Worm (Caenorhabditis elegans) whole organism, young adult: Measurements from ENCODE around the gene Y37D8A.4.

Source experiments
- D2030.7 ChIP-seq: fragments of 200-800 bp; sonication (Bioruptor generic); IDR thresholded peaks from 2 replicates; pipeline ENCODE4 v1.3.6; 2022; ENCODE audit warnings: missing genetic modification reagents, missing genetic modification characterization, missing compliant biosample characterization
- F10E7.11 ChIP-seq: sonication (generic microtip); optimal IDR thresholded peaks from 2 replicates; lab custom pipeline; 2017; ENCODE audit warnings: mild to moderate bottlenecking, missing genetic modification characterization, moderate library complexity, missing compliant biosample characterization
- F37B4.10 ChIP-seq: fragments of 200-800 bp; sonication (Bioruptor generic); IDR thresholded peaks from 2 replicates; pipeline ENCODE4 v1.3.6; 2022; ENCODE audit warnings: missing genetic modification characterization, missing compliant biosample characterization
- F49E8.2 ChIP-seq: sonication (generic microtip); optimal IDR thresholded peaks from 3 replicates; lab custom pipeline; 2017; ENCODE audit warnings: missing genetic modification characterization, mild to moderate bottlenecking, missing compliant biosample characterization, antibody characterized with exemption, moderate library complexity; ENCODE audit not compliant: insufficient read depth
- F55B11.4 ChIP-seq: sonication (generic microtip); optimal IDR thresholded peaks from 2 replicates; lab custom pipeline; 2016; ENCODE audit warnings: missing compliant biosample characterization, missing genetic modification characterization, borderline replicate concordance; ENCODE audit not compliant: insufficient read depth
- F57A8.1 ChIP-seq: fragments of 200-800 bp; sonication (Bioruptor generic); optimal IDR thresholded peaks from 2 replicates; lab custom pipeline; 2018; ENCODE audit warnings: mild to moderate bottlenecking, missing genetic modification characterization, moderate library complexity, missing compliant biosample characterization
- Y53G8AR.9 ChIP-seq: fragments of 200-800 bp; sonication (Bioruptor generic); conservative IDR thresholded peaks from 2 replicates; pipeline ENCODE4 v1.3.6; 2022; ENCODE audit warnings: missing genetic modification reagents, missing genetic modification characterization, missing compliant biosample characterization
- Y56A3A.18 ChIP-seq: fragments of 200-800 bp; sonication (Bioruptor generic); IDR thresholded peaks from 2 replicates; pipeline ENCODE4 v1.3.6; 2022; ENCODE audit warnings: missing genetic modification reagents, missing genetic modification characterization, missing compliant biosample characterization
- Y67H2A.10 ChIP-seq: fragments of 200-800 bp; sonication (Bioruptor generic); conservative IDR thresholded peaks from 2 replicates; pipeline ENCODE4 v1.3.6; 2022; ENCODE audit warnings: missing genetic modification reagents, missing genetic modification characterization, missing compliant biosample characterization
- Y79H2A.3 ChIP-seq: fragments of 200-800 bp; sonication (Bioruptor generic); conservative IDR thresholded peaks from 2 replicates; pipeline ENCODE4 v1.3.6; 2022; ENCODE audit warnings: missing genetic modification reagents, missing genetic modification characterization, missing compliant biosample characterization
- Y95B8A.8 ChIP-seq: fragments of 200-800 bp; sonication (Bioruptor generic); IDR thresholded peaks from 2 replicates; pipeline ENCODE4 v1.3.6; 2022; ENCODE audit warnings: missing genetic modification reagents, missing genetic modification characterization, missing compliant biosample characterization
- ZK185.1 ChIP-seq: sonication (generic microtip); optimal IDR thresholded peaks from 2 replicates; lab custom pipeline; 2016; ENCODE audit warnings: mild to moderate bottlenecking, missing genetic modification characterization, missing compliant biosample characterization; ENCODE audit not compliant: poor library complexity, severe bottlenecking
- ama-1 ChIP-seq, 3 experiments: fragments of 150-350 bp in 1 of 3; sonication (generic microtip) in 2 of 3; optimal IDR thresholded peaks; 2 replicates each; lab custom pipeline; 2014 to 2018; ENCODE audit warnings: missing biosample characterization in 2 of 3, missing genetic modification characterization in 2 of 3, missing genetic modification reagents in 2 of 3
- atf-7 ChIP-seq: sonication (generic microtip); optimal IDR thresholded peaks from 2 replicates; lab custom pipeline; 2017; ENCODE audit warnings: mild to moderate bottlenecking, missing genetic modification characterization, missing compliant biosample characterization
- attf-5 ChIP-seq: fragments of 200-800 bp; sonication (Bioruptor generic); optimal IDR thresholded peaks from 2 replicates; lab custom pipeline; 2018; ENCODE audit warnings: mild to moderate bottlenecking, missing genetic modification characterization, missing compliant biosample characterization
- bed-1 ChIP-seq: fragments of 200-800 bp; sonication (Bioruptor generic); IDR thresholded peaks from 2 replicates; pipeline ENCODE4 v1.3.6; 2022; ENCODE audit warnings: missing genetic modification reagents, missing genetic modification characterization, missing compliant biosample characterization
- ceh-79 ChIP-seq: sonication (generic microtip); optimal IDR thresholded peaks from 2 replicates; lab custom pipeline; 2017; ENCODE audit warnings: mild to moderate bottlenecking, missing genetic modification characterization, missing compliant biosample characterization
- ceh-91 ChIP-seq: fragments of 200-800 bp; sonication (Bioruptor generic); IDR thresholded peaks from 2 replicates; pipeline ENCODE4 v1.3.6; 2022; ENCODE audit warnings: missing genetic modification reagents, missing genetic modification characterization, missing compliant biosample characterization
- dox-1 ChIP-seq: fragments of 200-800 bp; sonication (Bioruptor generic); IDR thresholded peaks from 2 replicates; pipeline ENCODE4 v1.3.6; 2022; ENCODE audit warnings: missing genetic modification reagents, missing genetic modification characterization, missing compliant biosample characterization
- efl-1 ChIP-seq: fragments of 150-350 bp; optimal IDR thresholded peaks from 2 replicates; lab custom pipeline; 2014; ENCODE audit warnings: missing biosample characterization, missing genetic modification reagents, missing genetic modification characterization
- egl-18 ChIP-seq: fragments of 200-800 bp; sonication (Bioruptor generic); IDR thresholded peaks from 2 replicates; pipeline ENCODE4 v1.3.6; 2022; ENCODE audit warnings: missing genetic modification reagents, missing genetic modification characterization, missing compliant biosample characterization
- egrh-3 ChIP-seq: fragments of 200-800 bp; sonication (Bioruptor generic); IDR thresholded peaks from 2 replicates; pipeline ENCODE4 v1.3.6; 2022; ENCODE audit warnings: missing genetic modification reagents, missing genetic modification characterization, missing compliant biosample characterization
- fkh-3 ChIP-seq: sonication (generic microtip); optimal IDR thresholded peaks from 2 replicates; lab custom pipeline; 2016; ENCODE audit warnings: mild to moderate bottlenecking, missing genetic modification characterization, missing compliant biosample characterization
- gei-17 ChIP-seq: fragments of 200-800 bp; sonication (Bioruptor generic); optimal IDR thresholded peaks from 2 replicates; lab custom pipeline; 2018; ENCODE audit warnings: mild to moderate bottlenecking, missing genetic modification characterization, missing compliant biosample characterization
- him-1 ChIP-seq: sonication (generic microtip); optimal IDR thresholded peaks from 2 replicates; lab custom pipeline; 2016; ENCODE audit warnings: missing genotype, missing genetic modification reagents, missing genetic modification characterization, missing compliant biosample characterization
- hlh-12 ChIP-seq: sonication (generic microtip); optimal IDR thresholded peaks from 2 replicates; lab custom pipeline; 2016; ENCODE audit warnings: missing genetic modification characterization, missing compliant biosample characterization
- hrde-1 ChIP-seq: sonication (generic microtip); optimal IDR thresholded peaks from 2 replicates; lab custom pipeline; 2016; ENCODE audit warnings: missing genetic modification characterization, mild to moderate bottlenecking, missing compliant biosample characterization, moderate library complexity, missing genotype, missing genetic modification reagents, borderline replicate concordance
- hsf-1 ChIP-seq: fragments of 200-800 bp; sonication (Bioruptor generic); IDR thresholded peaks from 2 replicates; pipeline ENCODE4 v1.3.6; 2022; ENCODE audit warnings: missing genetic modification reagents, missing genetic modification characterization, missing compliant biosample characterization
- lin-40 ChIP-seq: sonication (generic microtip); optimal IDR thresholded peaks from 2 replicates; lab custom pipeline; 2016; ENCODE audit warnings: missing genetic modification characterization, mild to moderate bottlenecking, missing compliant biosample characterization, missing genotype, missing genetic modification reagents
- lin-54 ChIP-seq: fragments of 200-800 bp; sonication (Bioruptor generic); optimal IDR thresholded peaks from 2 replicates; lab custom pipeline; 2018; ENCODE audit warnings: mild to moderate bottlenecking, missing genetic modification characterization, missing compliant biosample characterization
- lsl-1 ChIP-seq: fragments of 200-800 bp; sonication (Bioruptor generic); optimal IDR thresholded peaks from 2 replicates; lab custom pipeline; 2018; ENCODE audit warnings: mild to moderate bottlenecking, missing genetic modification characterization, moderate library complexity, missing compliant biosample characterization
- madf-10 ChIP-seq: sonication (generic microtip); optimal IDR thresholded peaks from 2 replicates; lab custom pipeline; 2016; ENCODE audit warnings: mild to moderate bottlenecking, missing genetic modification characterization, missing compliant biosample characterization
- madf-3 ChIP-seq: fragments of 200-800 bp; sonication (Bioruptor generic); IDR thresholded peaks from 2 replicates; pipeline ENCODE4 v1.3.6; 2022; ENCODE audit warnings: missing genetic modification reagents, missing genetic modification characterization, missing compliant biosample characterization
- mel-28 ChIP-seq: sonication (generic microtip); optimal IDR thresholded peaks from 2 replicates; lab custom pipeline; 2016; ENCODE audit warnings: borderline replicate concordance, mild to moderate bottlenecking, missing genetic modification characterization, missing compliant biosample characterization
- nfyb-1 ChIP-seq: fragments of 200-800 bp; sonication (Bioruptor generic); IDR thresholded peaks from 2 replicates; pipeline ENCODE4 v1.3.6; 2022; ENCODE audit warnings: missing genetic modification reagents, missing genetic modification characterization, missing compliant biosample characterization
- nhr-120 ChIP-seq: fragments of 200-800 bp; sonication (Bioruptor generic); IDR thresholded peaks from 2 replicates; pipeline ENCODE4 v1.3.6; 2022; ENCODE audit warnings: missing genetic modification characterization, missing compliant biosample characterization
- nhr-90 ChIP-seq: sonication (generic microtip); optimal IDR thresholded peaks from 2 replicates; lab custom pipeline; 2016; ENCODE audit warnings: missing genotype, mild to moderate bottlenecking, missing genetic modification characterization, missing compliant biosample characterization
- pbrm-1 ChIP-seq: fragments of 200-800 bp; sonication (Bioruptor generic); IDR thresholded peaks from 2 replicates; pipeline ENCODE4 v1.3.6; 2022; ENCODE audit warnings: missing genetic modification reagents, missing genetic modification characterization, missing compliant biosample characterization
- repo-1 ChIP-seq: sonication (generic microtip); optimal IDR thresholded peaks from 2 replicates; lab custom pipeline; 2017; ENCODE audit warnings: mild to moderate bottlenecking, missing genetic modification characterization, missing compliant biosample characterization
- sdz-38 ChIP-seq: sonication (generic microtip); optimal IDR thresholded peaks from 2 replicates; lab custom pipeline; 2016; ENCODE audit warnings: missing genotype, missing genetic modification characterization, missing compliant biosample characterization
- snpc-4 ChIP-seq, 5 experiments: fragments of 150-350 bp in 1 of 5; sonication (generic microtip) in 4 of 5; optimal IDR thresholded peaks; 2 replicates each; lab custom pipeline; 2014 to 2018; ENCODE audit warnings: missing genetic modification characterization in 5 of 5, missing biosample characterization in 3 of 5, antibody characterized with exemption in 2 of 5, mild to moderate bottlenecking in 2 of 5, missing compliant biosample characterization in 2 of 5, missing genotype in 2 of 5, moderate library complexity in 2 of 5, missing genetic modification reagents in 1 of 5
- somi-1 ChIP-seq: fragments of 200-800 bp; sonication (Bioruptor generic); optimal IDR thresholded peaks from 2 replicates; lab custom pipeline; 2018; ENCODE audit warnings: mild to moderate bottlenecking, missing genetic modification characterization, missing compliant biosample characterization
- tlf-1 ChIP-seq: fragments of 200-800 bp; sonication (Bioruptor generic); optimal IDR thresholded peaks from 2 replicates; lab custom pipeline; 2018; ENCODE audit warnings: mild to moderate bottlenecking, missing genetic modification characterization, missing compliant biosample characterization
- unc-62 ChIP-seq: fragments of 150-350 bp; optimal IDR thresholded peaks from 2 replicates; lab custom pipeline; 2014; ENCODE audit warnings: missing biosample characterization, missing genetic modification reagents, missing genetic modification characterization
- zim-3 ChIP-seq: sonication (generic microtip); optimal IDR thresholded peaks from 2 replicates; lab custom pipeline; 2017; ENCODE audit warnings: mild to moderate bottlenecking, missing genetic modification characterization, moderate library complexity, missing compliant biosample characterization
- ztf-26 ChIP-seq: sonication (generic microtip); optimal IDR thresholded peaks from 2 replicates; lab custom pipeline; 2017; ENCODE audit warnings: missing genetic modification characterization, missing compliant biosample characterization
- ztf-3 ChIP-seq: fragments of 200-800 bp; sonication (Bioruptor generic); optimal IDR thresholded peaks from 2 replicates; lab custom pipeline; 2018; ENCODE audit warnings: mild to moderate bottlenecking, missing genetic modification characterization, missing compliant biosample characterization
- ztf-6 ChIP-seq: fragments of 200-800 bp; sonication (Bioruptor generic); IDR thresholded peaks from 2 replicates; pipeline ENCODE4 v1.3.6; 2022; ENCODE audit warnings: missing genetic modification reagents, missing genetic modification characterization, missing compliant biosample characterization

Y37D8A.4 gene

ce11 chrIII:12838913-12839366 is at the start of gene Y37D8A.4 (continued):
- TF ChIP-seq ama-1 (optimal IDR thresholded peaks at IDR 0.05; lab: Kevin White, UChicago) = no peak
- TF ChIP-seq ama-1 (GFP tag; optimal IDR thresholded peaks at IDR 0.05; lab: Kevin White, UChicago) = no peak
- TF ChIP-seq lin-54 (GFP tag; lab: Kevin White, UChicago) = peak; percentile 23
- TF ChIP-seq F37B4.10 (GFP tag; lab: Robert Waterston, UW) = no peak
- TF ChIP-seq ztf-6 (GFP tag; lab: Robert Waterston, UW) = no peak
- peak; percentile 76 for TF ChIP-seq ztf-26 (tag; lab: Kevin White, UChicago)
- no peak for TF ChIP-seq efl-1
- TF ChIP-seq ceh-91 (GFP tag; lab: Robert Waterston, UW) = no peak
- TF ChIP-seq hlh-12 = no peak
- TF ChIP-seq repo-1 = no peak
- TF ChIP-seq sdz-38 (tag; lab: Kevin White, UChicago) = no peak
- no peak for TF ChIP-seq Y56A3A.18
- TF ChIP-seq nhr-90 (tag; lab: Kevin White, UChicago) = no peak
- no peak for TF ChIP-seq F49E8.2
- no peak for TF ChIP-seq lsl-1 (GFP tag; lab: Kevin White, UChicago)
- TF ChIP-seq mel-28 (tag; lab: Kevin White, UChicago) = no peak
- TF ChIP-seq F10E7.11 (tag; lab: Kevin White, UChicago) = no peak
- TF ChIP-seq atf-7 = no peak
- TF ChIP-seq ztf-3 (GFP tag; lab: Kevin White, UChicago) = no peak
- no peak for TF ChIP-seq hrde-1
- TF ChIP-seq zim-3 (tag; lab: Kevin White, UChicago) = no peak
- TF ChIP-seq Y53G8AR.9 (GFP tag; lab: Robert Waterston, UW) = no peak
- no peak for TF ChIP-seq unc-62 (GFP tag; lab: Kevin White, UChicago)
- TF ChIP-seq somi-1 = peak; percentile 67
- no peak for TF ChIP-seq tlf-1 (GFP tag; lab: Kevin White, UChicago)
- TF ChIP-seq madf-10 (tag; lab: Kevin White, UChicago) = no peak
- no peak for TF ChIP-seq ZK185.1 (tag; lab: Kevin White, UChicago)
- TF ChIP-seq dox-1 (GFP tag; lab: Robert Waterston, UW) = no peak
- TF ChIP-seq egrh-3 (GFP tag; lab: Robert Waterston, UW) = peak; percentile 93
- no peak for TF ChIP-seq him-1
- no peak for TF ChIP-seq D2030.7 (GFP tag; lab: Robert Waterston, UW)
- TF ChIP-seq snpc-4 (GFP tag; optimal IDR thresholded peaks at IDR 0.05; lab: Kevin White, UChicago) = no peak
- no peak for TF ChIP-seq snpc-4 (tag; optimal IDR thresholded peaks at IDR 0.05; lab: Kevin White, UChicago)
- no peak for TF ChIP-seq egl-18 (GFP tag; lab: Robert Waterston, UW)
- no peak for TF ChIP-seq lin-40 (tag; lab: Kevin White, UChicago)
- no peak for TF ChIP-seq pbrm-1 (GFP tag; lab: Robert Waterston, UW)
- no peak for TF ChIP-seq bed-1 (GFP tag; lab: Robert Waterston, UW)
- no peak for TF ChIP-seq fkh-3 (tag; lab: Kevin White, UChicago)
- TF ChIP-seq F55B11.4 = no peak
- peak; percentile 59 for TF ChIP-seq attf-5 (GFP tag; lab: Kevin White, UChicago)
- TF ChIP-seq F57A8.1 (GFP tag; lab: Kevin White, UChicago) = no peak
- no peak for TF ChIP-seq gei-17 (GFP tag; lab: Kevin White, UChicago)
- no peak for TF ChIP-seq Y67H2A.10 (GFP tag; lab: Robert Waterston, UW)
- no peak for TF ChIP-seq nhr-120 (GFP tag; lab: Robert Waterston, UW)
- TF ChIP-seq Y95B8A.8 (GFP tag; lab: Robert Waterston, UW) = no peak
- TF ChIP-seq Y79H2A.3 (GFP tag; lab: Robert Waterston, UW) = no peak
- TF ChIP-seq hsf-1 (GFP tag; lab: Robert Waterston, UW) = no peak
- no peak for TF ChIP-seq ceh-79 (tag; lab: Kevin White, UChicago)
- TF ChIP-seq nfyb-1 = 0 out of 2 replicates have a peak, but pooled peaks have one; percentile 9
- no peak for TF ChIP-seq madf-3 (GFP tag; lab: Robert Waterston, UW)
